Fruit fly (Drosophila melanogaster): ENCODE data around the gene eIF2A.

eIF2A gene

dm6 chr3L:21813598-21813997, 10.9 kb upstream of the eIF2A start, which contains the start of gene CG43895:
Gene CG43895 (minus strand): TSS chr3L:21813698.
- TF ChIP-seq Fer3 (tag; optimal IDR thresholded peaks at IDR 0.05) (no peak), Dfd (GFP tag; optimal IDR thresholded peaks at IDR 0.05) (no peak), disco-r (GFP tag; optimal IDR thresholded peaks at IDR 0.05) (no peak), bowl (GFP tag; IDR thresholded peaks at IDR 0.05) (no peak), nerfin-1 (tag; optimal IDR thresholded peaks at IDR 0.05) (no peak), lab (GFP tag; optimal IDR thresholded peaks at IDR 0.05) (no peak)

DNA sequence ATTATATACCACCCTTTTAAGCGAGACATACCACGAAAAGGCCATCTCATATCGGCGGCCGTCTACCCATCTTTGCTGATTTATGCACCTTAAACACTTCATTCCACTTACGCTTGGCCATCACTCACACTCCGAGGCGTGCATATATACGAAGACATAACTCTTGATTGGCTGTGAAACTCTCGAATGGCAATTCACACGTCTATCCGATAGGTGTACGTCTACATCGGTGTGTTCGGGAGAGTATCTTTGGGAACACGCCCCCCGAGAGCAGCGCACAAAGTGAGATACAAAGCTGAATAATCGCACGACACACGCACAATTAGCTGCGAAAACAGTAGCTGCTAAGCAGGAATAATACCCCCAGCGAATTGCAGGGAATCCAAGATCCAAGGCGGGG, 5.8 kb upstream of the eIF2A start:
- TF ChIP-seq Hmx (GFP tag; optimal IDR thresholded peaks at IDR 0.05) (no peak), Hmr (GFP tag; optimal IDR thresholded peaks at IDR 0.05) (no peak), wek (GFP tag; optimal IDR thresholded peaks at IDR 0.05) (no peak), unc-4 (GFP tag; IDR thresholded peaks at IDR 0.05; ENCODE audit: partially characterized antibody) (no peak), lmd (GFP tag; IDR thresholded peaks at IDR 0.05) (no peak), tx (GFP tag; optimal IDR thresholded peaks at IDR 0.05) (no peak), CG34376 (GFP tag; optimal IDR thresholded peaks at IDR 0.05) (no peak), Nf-YB (GFP tag; optimal IDR thresholded peaks at IDR 0.05) (peak; percentile 91), Nf-YC (tag; optimal IDR thresholded peaks at IDR 0.05) (peak; percentile 85), zfh1 (GFP tag; IDR thresholded peaks at IDR 0.05) (no peak), CG12071 (GFP tag; optimal IDR thresholded peaks at IDR 0.05) (no peak)

- TF ChIP-seq CG11093 (GFP tag; IDR thresholded peaks at IDR 0.05) (no peak), CG12071 (GFP tag; optimal IDR thresholded peaks at IDR 0.05) (no peak), CG9876 (GFP tag; optimal IDR thresholded peaks at IDR 0.05) (no peak), cwo (GFP tag; optimal IDR thresholded peaks at IDR 0.05) (no peak), Drgx (GFP tag; IDR thresholded peaks at IDR 0.05) (no peak), CG8281 (tag; optimal IDR thresholded peaks at IDR 0.05) (peak; percentile 93), CG11723 (GFP tag; optimal IDR thresholded peaks at IDR 0.05) (no peak), CG9727 (GFP tag; optimal IDR thresholded peaks at IDR 0.05) (no peak), CG16779 (GFP tag; IDR thresholded peaks at IDR 0.05) (0 out of 2 replicates have a peak, but pooled peaks have one; percentile 11), her (GFP tag; optimal IDR thresholded peaks at IDR 0.05) (no peak), Atf6 (GFP tag; IDR thresholded peaks at IDR 0.05) (no peak), croc (GFP tag; conservative IDR thresholded peaks at IDR 0.05) (no peak), sens (GFP tag) (peak; percentile 12)
These were observed 5.0 kb upstream of the eIF2A start for dm6 chr3L:21819497-21819896.

- TF ChIP-seq Opbp (GFP tag; IDR thresholded peaks at IDR 0.05; ENCODE audit: partially characterized antibody), result no peak
- no peak for TF ChIP-seq CG1529 (GFP tag; optimal IDR thresholded peaks at IDR 0.05)
- no peak for TF ChIP-seq CG9876 (GFP tag; optimal IDR thresholded peaks at IDR 0.05)
- TF ChIP-seq ssp (GFP tag; IDR thresholded peaks at IDR 0.05), result 0 out of 2 replicates have a peak, but pooled peaks have one; percentile 13
- no peak for TF ChIP-seq CG7928 (GFP tag; optimal IDR thresholded peaks at IDR 0.05)
- TF ChIP-seq CG12942 (GFP tag; optimal IDR thresholded peaks at IDR 0.05), result peak; percentile 14
- no peak for TF ChIP-seq dan (GFP tag; IDR thresholded peaks at IDR 0.05)
- no peak for TF ChIP-seq disco-r (GFP tag; optimal IDR thresholded peaks at IDR 0.05)
- TF ChIP-seq kah (GFP tag; optimal IDR thresholded peaks at IDR 0.05), result no peak
- no peak for TF ChIP-seq Ets65A (GFP tag)
- TF ChIP-seq ftz-f1 (GFP tag; optimal IDR thresholded peaks at IDR 0.05), result peak; percentile 25
- no peak for TF ChIP-seq crc (GFP tag; optimal IDR thresholded peaks at IDR 0.05)
- TF ChIP-seq B-H2 (GFP tag; optimal IDR thresholded peaks at IDR 0.05), result no peak
- TF ChIP-seq CG6791 (GFP tag; IDR thresholded peaks at IDR 0.05; ENCODE audit: partially characterized antibody), result peak; percentile 32; the same call in 2 of the 3 replicates
- no peak for TF ChIP-seq CTCF (GFP tag; optimal IDR thresholded peaks at IDR 0.05)
- peak; percentile 36 for TF ChIP-seq CoRest (tag; optimal IDR thresholded peaks at IDR 0.05)
- TF ChIP-seq croc (GFP tag; conservative IDR thresholded peaks at IDR 0.05), result no peak
- no peak for TF ChIP-seq pfk (GFP tag; optimal IDR thresholded peaks at IDR 0.05)
- TF ChIP-seq E2f1 (GFP tag; IDR thresholded peaks at IDR 0.05), result no peak
- peak; percentile 48 for TF ChIP-seq mam (GFP tag; optimal IDR thresholded peaks at IDR 0.05)
- TF ChIP-seq maf-S (GFP tag; optimal IDR thresholded peaks at IDR 0.05), result peak; percentile 20
- no peak for TF ChIP-seq CG17802 (tag; optimal IDR thresholded peaks at IDR 0.05)
- no peak for TF ChIP-seq CG3838 (GFP tag; optimal IDR thresholded peaks at IDR 0.05)
These were observed 2.8 kb upstream of the eIF2A start, which contains the start of gene CycH for dm6 chr3L:21821780-21822179. Gene CycH (plus strand): TSS chr3L:21821997.
